Fruit fly (Drosophila melanogaster): ENCODE measurements around the gene Ulp1.
A peak's percentile ranks its signal among the peaks of the same experiment; 100 is the strongest.

Ulp1 gene

DNA sequence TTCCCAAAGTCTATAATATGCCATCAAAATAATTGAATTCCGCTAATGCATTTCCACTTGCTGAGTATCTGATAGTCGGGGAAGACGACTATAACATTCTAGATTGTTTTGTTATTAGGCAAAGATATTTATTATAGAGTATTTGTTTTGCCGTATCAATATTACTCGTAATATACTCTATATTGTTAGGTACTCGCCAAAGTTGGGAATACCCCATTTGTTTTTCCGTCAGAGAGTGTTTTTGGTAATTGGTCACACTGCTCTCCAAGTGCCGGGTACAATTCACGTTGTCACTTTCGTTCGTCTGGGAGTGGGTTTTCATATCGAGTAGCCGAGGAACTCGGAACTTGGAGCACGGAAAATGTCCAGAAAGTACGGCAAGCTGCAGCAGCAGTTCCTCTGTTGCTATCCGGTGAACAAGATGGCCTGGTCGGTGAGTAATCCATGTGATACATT is 35.4 kb upstream of the Ulp1 start, which contains the start of gene CG7889 (continued):
- TF ChIP-seq CG15514 (GFP tag; optimal IDR thresholded peaks at IDR 0.05) (peak; percentile 15), salm (tag; optimal IDR thresholded peaks at IDR 0.05) (no peak), CG3995 (GFP tag; optimal IDR thresholded peaks at IDR 0.05) (peak; percentile 70), ap (GFP tag; IDR thresholded peaks at IDR 0.05) (0 out of 2 replicates have a peak, but pooled peaks have one; percentile 14), lab (GFP tag; optimal IDR thresholded peaks at IDR 0.05) (peak; percentile 3), CG6683 (GFP tag; optimal IDR thresholded peaks at IDR 0.05) (no peak), CG33557 (GFP tag; optimal IDR thresholded peaks at IDR 0.05) (no peak), Dek (tag; optimal IDR thresholded peaks at IDR 0.05) (no peak), CG12391 (tag; optimal IDR thresholded peaks at IDR 0.05) (peak; percentile 11), Camta (GFP tag; optimal IDR thresholded peaks at IDR 0.05) (peak; percentile 31), Ada2b (GFP tag; IDR thresholded peaks at IDR 0.05) (no peak), CG12104 (GFP tag; optimal IDR thresholded peaks at IDR 0.05) (peak; percentile 4), gem (tag; optimal IDR thresholded peaks at IDR 0.05) (peak; percentile 17), nerfin-2 (GFP tag; IDR thresholded peaks at IDR 0.05; ENCODE audit: partially characterized antibody) (no peak), CG18262 (tag; optimal IDR thresholded peaks at IDR 0.05) (peak; percentile 53), en (GFP tag; optimal IDR thresholded peaks at IDR 0.05) (no peak), cato (GFP tag; optimal IDR thresholded peaks at IDR 0.05; ENCODE audit: borderline replicate concordance) (no peak), CG34422 (GFP tag; IDR thresholded peaks at IDR 0.05) (peak; percentile 31; the same call in 1 of the 3 replicates), D (optimal IDR thresholded peaks at IDR 0.05) (no peak), D (GFP tag; optimal IDR thresholded peaks at IDR 0.05) (no peak), CG6689 (GFP tag; IDR thresholded peaks at IDR 0.05) (no peak), CG14860 (GFP tag; IDR thresholded peaks at IDR 0.05; ENCODE audit: partially characterized antibody) (no peak), p53 (GFP tag; optimal IDR thresholded peaks at IDR 0.05) (no peak), ham (GFP tag; IDR thresholded peaks at IDR 0.05) (no peak), twi (tag; optimal IDR thresholded peaks at IDR 0.05) (no peak), mirr (GFP tag; optimal IDR thresholded peaks at IDR 0.05) (no peak), dan (GFP tag; IDR thresholded peaks at IDR 0.05) (no peak), CG10267 (tag; optimal IDR thresholded peaks at IDR 0.05) (peak; percentile 34), az2 (GFP tag; optimal IDR thresholded peaks at IDR 0.05) (no peak), Dll (GFP tag; IDR thresholded peaks at IDR 0.05; ENCODE audit: partially characterized antibody) (no peak), NFAT (GFP tag; IDR thresholded peaks at IDR 0.05) (no peak), CrebB (tag; optimal IDR thresholded peaks at IDR 0.05) (no peak), pzg (GFP tag; optimal IDR thresholded peaks at IDR 0.05) (peak; percentile 45), Blimp-1 (GFP tag; optimal IDR thresholded peaks at IDR 0.05) (peak; percentile 79), ems (GFP tag; optimal IDR thresholded peaks at IDR 0.05) (no peak), Bteb2 (GFP tag; optimal IDR thresholded peaks at IDR 0.05) (no peak), E2f1 (GFP tag; IDR thresholded peaks at IDR 0.05) (0 out of 2 replicates have a peak, but pooled peaks have one; percentile 18), CG17328 (GFP tag; IDR thresholded peaks at IDR 0.05) (no peak), CG34376 (GFP tag; optimal IDR thresholded peaks at IDR 0.05) (no peak), eyg (GFP tag; optimal IDR thresholded peaks at IDR 0.05) (no peak), CG7839 (tag; optimal IDR thresholded peaks at IDR 0.05) (peak; percentile 34), CG8765 (GFP tag; IDR thresholded peaks at IDR 0.05) (no peak), D19A (tag; optimal IDR thresholded peaks at IDR 0.05) (peak; percentile 98), ac (GFP tag; optimal IDR thresholded peaks at IDR 0.05) (no peak), row (GFP tag; IDR thresholded peaks at IDR 0.05) (peak; percentile 81), CG13287 (GFP tag; IDR thresholded peaks at IDR 0.05; ENCODE audit: partially characterized antibody) (peak; percentile 11; the same call in 1 of the 2 replicates), CG12769 (tag; optimal IDR thresholded peaks at IDR 0.05) (peak; percentile 16), lola (GFP tag; optimal IDR thresholded peaks at IDR 0.05) (no peak), CG4617 (GFP tag; optimal IDR thresholded peaks at IDR 0.05; ENCODE audit: borderline replicate concordance) (no peak), Sry-δ (GFP tag; optimal IDR thresholded peaks at IDR 0.05) (peak; percentile 3)

All from whole organism, embryonic.